Worm (Caenorhabditis elegans) whole organism, midembryonic: ENCODE data around the gene F56D5.9.

Source experiments
- T22C8.4 ChIP-seq: fragments of 200-800 bp; sonication (Bioruptor generic); IDR thresholded peaks from 2 replicates; pipeline ENCODE4 v1.3.6; 2022; ENCODE audit warnings: missing genetic modification characterization, missing compliant biosample characterization
- cog-1 ChIP-seq: sonication (generic microtip); optimal IDR thresholded peaks from 2 replicates; lab custom pipeline; 2016; ENCODE audit warnings: missing genetic modification characterization, missing compliant biosample characterization
- flt-1 ChIP-seq: fragments of 200-800 bp; sonication (Bioruptor generic); IDR thresholded peaks from 2 replicates; pipeline ENCODE4 v1.3.6; 2022; ENCODE audit warnings: missing genetic modification characterization, missing compliant biosample characterization
- klf-2 ChIP-seq: fragments of 200-800 bp; sonication (Bioruptor generic); conservative IDR thresholded peaks from 2 replicates; pipeline ENCODE4 v1.3.6; 2022; ENCODE audit warnings: missing genetic modification reagents, missing genetic modification characterization, missing compliant biosample characterization
- med-1 ChIP-seq: sonication (generic microtip); optimal IDR thresholded peaks from 2 replicates; lab custom pipeline; 2017; ENCODE audit warnings: missing genetic modification characterization, mild to moderate bottlenecking, missing compliant biosample characterization, antibody characterized with exemption, missing genetic modification reagents; ENCODE audit not compliant: insufficient read depth
- ref-1 ChIP-seq: fragments of 200-800 bp; sonication (Bioruptor generic); conservative IDR thresholded peaks from 2 replicates; pipeline ENCODE4 v1.3.6; 2022; ENCODE audit warnings: missing genetic modification reagents, missing genetic modification characterization, missing compliant biosample characterization
- tab-1 ChIP-seq: fragments of 200-800 bp; sonication (Bioruptor generic); IDR thresholded peaks from 2 replicates; pipeline ENCODE4 v1.3.6; 2022; ENCODE audit warnings: missing genetic modification characterization, missing compliant biosample characterization
- ztf-23 ChIP-seq: fragments of 200-800 bp; sonication (Bioruptor generic); IDR thresholded peaks from 2 replicates; pipeline ENCODE4 v1.3.6; 2022; ENCODE audit warnings: missing genetic modification reagents, missing genetic modification characterization, missing compliant biosample characterization
- ztf-29 ChIP-seq: fragments of 200-800 bp; sonication (Bioruptor generic); IDR thresholded peaks from 2 replicates; pipeline ENCODE4 v1.3.6; 2022; ENCODE audit warnings: missing genetic modification reagents, missing genetic modification characterization, missing compliant biosample characterization

Gene F56D5.9

DNA sequence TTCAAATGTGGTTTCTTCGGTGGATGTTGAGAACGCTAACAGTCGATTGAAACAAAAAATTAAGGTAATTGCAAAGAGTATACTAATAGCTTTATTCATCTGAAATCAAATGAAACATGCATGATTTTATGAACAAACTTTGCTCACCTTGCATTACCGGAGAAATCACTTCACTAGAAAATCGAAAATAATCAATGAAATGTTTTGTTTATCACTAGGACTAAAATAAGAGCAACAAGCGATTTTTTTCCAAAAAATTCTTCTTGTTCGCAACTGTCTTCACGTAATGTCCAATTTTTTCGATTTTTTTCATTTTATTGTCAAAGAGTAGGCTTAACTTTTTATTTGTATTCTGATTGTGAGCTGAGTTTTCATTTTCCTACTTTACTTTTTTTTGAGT lies at the start of gene F56D5.9:
F56D5.9 (minus strand) TSS at position 101 of the 400 bp plus-strand sequence.
- TF ChIP-seq ztf-29 (GFP tag; lab: Robert Waterston, UW) = no peak
- no peak for TF ChIP-seq ztf-23
- TF ChIP-seq med-1 = no peak
- no peak for TF ChIP-seq ref-1 (GFP tag; lab: Robert Waterston, UW)
- TF ChIP-seq tab-1 (GFP tag; lab: Robert Waterston, UW) = no peak
- TF ChIP-seq T22C8.4 (GFP tag; lab: Robert Waterston, UW) = no peak

DNA sequence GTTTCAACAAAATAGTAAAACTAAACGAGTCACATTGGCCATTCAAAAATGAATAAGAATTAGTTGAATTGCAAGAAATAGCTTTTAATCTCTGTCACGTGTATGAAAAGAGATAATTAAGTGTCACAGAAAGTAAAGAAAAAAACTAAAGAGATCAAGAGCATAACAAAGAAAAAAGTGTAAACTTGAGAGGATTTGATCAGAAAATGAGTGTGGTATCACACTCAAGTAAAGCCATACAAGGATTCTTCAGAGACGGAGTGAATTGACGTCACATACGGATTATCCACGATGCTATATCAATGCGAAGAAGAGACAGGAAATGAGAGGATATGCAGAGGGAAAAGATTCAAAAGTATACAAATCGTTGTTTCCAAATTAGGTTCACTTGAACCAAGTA lies 47.0 kb upstream of the F56D5.9 start:
- no peak for TF ChIP-seq ztf-23

DNA sequence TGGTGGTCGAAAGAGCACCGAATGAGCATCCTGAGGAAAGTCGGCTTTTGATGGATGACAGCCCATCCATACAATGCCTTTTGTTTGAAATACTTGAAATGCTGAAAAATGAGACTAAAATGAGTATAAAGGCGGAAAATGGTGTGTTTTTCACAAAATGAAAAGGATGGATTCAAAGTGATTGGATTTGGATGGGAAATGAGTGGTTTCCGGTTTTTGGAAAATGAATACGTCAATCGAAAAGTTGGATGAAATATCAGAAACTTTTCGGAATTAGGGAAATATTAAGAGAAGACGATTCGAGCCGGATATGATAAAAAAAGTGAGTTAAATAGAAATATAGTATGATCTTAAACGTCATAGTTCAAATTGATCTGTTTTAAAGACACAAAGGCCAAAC lies 45.1 kb upstream of the F56D5.9 start, which contains the start of gene F38E11.6:
F38E11.6 (minus strand) TSS at position 101 of the 400 bp plus-strand sequence.
- no peak for TF ChIP-seq ztf-29 (GFP tag; lab: Robert Waterston, UW)

DNA sequence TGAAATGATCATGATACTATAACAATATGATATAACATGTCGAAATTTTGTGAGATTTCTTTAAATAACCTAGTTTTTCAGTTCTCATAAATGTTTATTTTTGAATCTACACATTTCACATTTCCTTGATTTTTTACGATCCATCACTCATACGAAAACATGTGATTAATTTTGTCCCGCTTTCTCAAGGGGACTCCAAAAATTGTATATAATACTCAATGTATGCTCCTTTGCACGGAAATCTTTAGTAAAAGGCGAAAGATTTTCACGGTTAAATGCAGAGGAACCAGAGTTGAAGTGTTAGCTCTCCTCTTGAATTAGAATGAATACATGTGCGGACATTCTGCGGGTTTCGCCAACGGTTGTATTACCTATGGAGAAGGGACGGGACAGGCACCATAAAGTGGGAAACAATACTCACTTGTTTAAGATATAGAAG lies 42.1 kb upstream of the F56D5.9 start:
- TF ChIP-seq klf-2 (no peak), med-1 (no peak), T22C8.4 (GFP tag; lab: Robert Waterston, UW) (no peak), tab-1 (GFP tag; lab: Robert Waterston, UW) (no peak), flt-1 (GFP tag; lab: Robert Waterston, UW) (0 out of 2 replicates have a peak, but pooled peaks have one; percentile 15)

DNA sequence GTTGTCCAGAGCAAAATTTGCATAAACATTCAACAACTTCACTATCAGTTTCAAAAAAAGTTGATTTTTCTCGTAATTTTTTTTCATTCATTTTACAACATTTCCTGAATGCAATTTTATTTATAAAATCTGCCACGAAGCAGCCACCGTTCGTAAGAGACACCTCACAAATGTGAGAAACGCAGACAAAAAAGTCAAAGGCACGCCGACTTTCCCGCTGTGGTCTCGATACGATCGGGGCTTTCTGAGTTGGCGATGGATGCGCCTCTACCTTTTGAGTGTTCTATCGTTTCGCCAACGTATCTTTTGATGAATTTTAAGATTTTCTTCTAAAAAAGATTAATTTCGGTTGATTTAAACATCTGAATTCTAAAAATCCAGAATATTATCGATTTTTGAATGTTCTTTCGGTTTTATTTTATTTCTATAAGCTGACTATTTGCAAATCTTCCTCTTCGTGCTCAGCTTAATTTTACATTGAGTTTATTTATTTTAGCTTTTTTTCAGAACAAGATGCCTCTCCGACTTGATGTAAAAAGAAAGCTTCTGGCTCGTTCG lies 37.0 kb upstream of the F56D5.9 start, which contains the start of gene copb-2:
copb-2 (plus strand) TSS at position 508 of the 558 bp plus-strand sequence.
- TF ChIP-seq T22C8.4 (GFP tag; lab: Robert Waterston, UW) (no peak), ztf-29 (GFP tag; lab: Robert Waterston, UW) (no peak), tab-1 (GFP tag; lab: Robert Waterston, UW) (no peak), ref-1 (GFP tag; lab: Robert Waterston, UW) (no peak), ztf-23 (no peak), klf-2 (no peak), flt-1 (GFP tag; lab: Robert Waterston, UW) (no peak), cog-1 (no peak), med-1 (no peak)

DNA sequence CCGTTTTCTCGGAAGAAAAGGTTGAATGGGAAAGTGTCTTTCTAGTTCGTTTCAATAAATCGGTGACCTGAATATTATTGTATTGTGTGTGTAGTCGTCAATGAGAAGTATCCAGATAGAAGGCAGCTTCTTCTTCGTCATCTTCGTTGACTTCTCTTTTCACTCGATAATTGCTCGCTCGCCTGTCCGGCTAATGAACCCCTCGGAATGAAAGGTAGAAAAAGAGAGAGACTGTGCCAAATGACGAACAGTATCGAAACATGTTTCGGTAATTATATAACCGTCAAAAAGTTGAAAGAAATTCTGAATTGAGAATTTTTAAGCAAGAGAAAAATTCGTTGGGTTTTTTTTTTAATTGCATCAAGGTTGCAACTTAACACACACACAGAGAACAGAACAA lies 35.1 kb upstream of the F56D5.9 start, which contains the start of gene cutl-17:
cutl-17 (minus strand) TSS at position 101 of the 400 bp plus-strand sequence.
- TF ChIP-seq ref-1 (GFP tag; lab: Robert Waterston, UW) = no peak
- no peak for TF ChIP-seq med-1
- no peak for TF ChIP-seq flt-1 (GFP tag; lab: Robert Waterston, UW)
- TF ChIP-seq T22C8.4 (GFP tag; lab: Robert Waterston, UW) = no peak
- no peak for TF ChIP-seq tab-1 (GFP tag; lab: Robert Waterston, UW)
- no peak for TF ChIP-seq cog-1
- no peak for TF ChIP-seq ztf-29 (GFP tag; lab: Robert Waterston, UW)
- no peak for TF ChIP-seq ztf-23
- no peak for TF ChIP-seq klf-2

DNA sequence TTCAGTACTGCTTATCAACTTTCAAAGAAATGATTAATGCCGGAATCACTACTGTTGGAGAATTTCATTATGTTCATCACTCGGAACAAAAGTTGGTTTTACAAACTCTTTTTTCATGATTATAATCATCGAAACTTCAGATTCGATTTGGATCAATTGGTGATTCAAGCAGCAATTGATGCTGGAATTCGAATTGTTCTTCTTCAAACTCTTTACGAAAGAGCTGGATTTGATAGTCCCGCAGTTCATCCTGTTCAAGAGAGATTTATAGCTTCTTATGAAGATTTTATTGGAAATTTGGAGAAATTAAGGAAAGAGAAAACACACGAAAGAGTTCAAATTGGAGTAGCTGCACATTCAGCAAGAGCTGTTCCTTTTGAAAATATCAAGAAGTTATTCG lies 29.5 kb upstream of the F56D5.9 start:
- TF ChIP-seq klf-2 (no peak), ztf-23 (no peak), med-1 (no peak), cog-1 (no peak), flt-1 (GFP tag; lab: Robert Waterston, UW) (no peak), tab-1 (GFP tag; lab: Robert Waterston, UW) (no peak), T22C8.4 (GFP tag; lab: Robert Waterston, UW) (no peak), ztf-29 (GFP tag; lab: Robert Waterston, UW) (no peak), ref-1 (GFP tag; lab: Robert Waterston, UW) (no peak)

DNA sequence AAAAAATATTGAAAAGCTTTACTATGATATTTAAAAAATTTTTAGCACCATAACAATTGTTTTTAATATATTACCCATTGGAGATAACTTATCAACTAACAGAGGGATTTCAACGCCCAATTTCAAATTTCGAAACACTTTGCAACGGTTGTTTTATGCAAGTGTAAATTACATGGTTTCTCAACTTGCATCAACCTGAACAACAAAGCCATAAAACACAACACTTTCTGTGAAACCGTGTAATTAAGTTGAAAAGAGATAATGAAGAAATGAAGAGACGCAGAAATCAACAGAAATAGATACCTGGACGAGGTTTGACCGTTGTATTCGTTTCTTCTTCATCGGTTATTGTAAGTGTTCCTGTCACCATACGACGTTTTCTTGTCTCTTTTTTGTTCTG lies 28.1 kb upstream of the F56D5.9 start, which contains the start of gene cpin-1:
cpin-1 (plus strand) TSS at position 301 of the 400 bp plus-strand sequence.
- no peak for TF ChIP-seq klf-2

DNA sequence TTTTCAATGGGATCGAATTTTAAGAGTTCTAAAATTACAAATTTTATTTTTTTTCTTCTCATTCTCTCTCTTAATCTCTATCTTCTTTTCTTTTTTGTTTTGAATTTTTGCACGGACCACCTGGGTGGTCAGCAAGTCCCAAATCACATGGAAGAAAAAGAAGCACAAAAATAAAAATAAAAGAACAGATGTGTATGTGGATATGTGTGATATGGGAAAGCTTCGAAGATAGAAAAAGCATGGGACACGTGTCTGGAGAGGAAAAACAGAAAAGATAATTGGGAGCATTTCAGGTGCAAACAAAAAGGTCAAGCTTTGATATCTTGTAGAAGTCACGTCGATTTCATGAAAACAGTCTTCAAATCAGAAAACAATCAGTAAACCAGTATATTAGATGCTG lies 24.9 kb upstream of the F56D5.9 start, which contains the start of gene hsp-12.6:
hsp-12.6 (minus strand) TSS at position 20 of the 400 bp plus-strand sequence.
- no peak for TF ChIP-seq cog-1
- TF ChIP-seq klf-2 = no peak

DNA sequence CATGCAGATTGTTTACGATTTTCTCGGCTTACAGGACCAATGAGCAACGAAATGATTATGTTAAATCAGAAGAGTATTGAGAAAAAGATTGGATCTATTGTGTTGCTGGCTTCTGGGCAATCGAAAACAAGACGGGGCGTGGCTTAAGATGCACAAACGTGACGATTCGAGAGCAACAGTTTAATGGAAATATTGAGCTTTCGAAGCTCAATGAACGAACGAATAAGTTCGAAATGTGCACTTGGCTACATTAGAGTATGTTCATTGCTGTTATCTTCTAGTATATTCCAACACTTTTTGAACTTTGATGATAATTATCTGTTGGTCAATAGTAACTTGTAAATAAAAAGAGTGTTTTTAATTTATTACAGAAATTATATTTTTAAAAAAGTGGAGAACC lies 23.1 kb upstream of the F56D5.9 start, which contains the start of gene hsp-12.3:
hsp-12.3 (minus strand) TSS at position 101 of the 400 bp plus-strand sequence.
- TF ChIP-seq flt-1 (GFP tag; lab: Robert Waterston, UW) (no peak), ref-1 (GFP tag; lab: Robert Waterston, UW) (no peak), cog-1 (no peak), tab-1 (GFP tag; lab: Robert Waterston, UW) (no peak)

DNA sequence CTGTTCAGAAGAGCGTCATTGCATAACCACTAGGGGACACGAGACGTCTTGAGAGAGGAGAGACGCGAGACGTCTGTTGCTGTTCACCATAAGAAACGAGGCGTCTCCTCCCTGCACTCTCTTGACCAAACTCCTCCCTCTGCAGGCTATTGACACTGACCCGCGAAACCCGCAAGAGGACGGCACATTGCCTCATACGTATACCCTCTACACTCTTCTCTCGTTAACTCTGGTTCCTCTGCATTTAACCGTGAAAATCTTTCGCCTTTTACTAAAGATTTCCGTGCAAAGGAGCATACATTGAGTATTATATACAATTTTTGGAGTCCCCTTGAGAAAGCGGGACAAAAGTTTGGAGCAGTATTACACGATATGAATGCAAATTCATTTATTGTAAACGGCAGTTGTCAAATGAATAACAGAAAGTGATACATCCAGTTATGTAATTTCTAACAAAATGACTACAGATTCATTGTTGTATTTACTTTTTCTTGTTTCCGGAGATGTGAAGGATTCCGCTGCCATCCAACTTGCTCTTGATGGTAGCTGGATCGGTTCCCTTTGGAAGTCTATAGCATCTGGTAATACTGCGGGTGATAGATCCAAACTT lies 22.2 kb upstream of the F56D5.9 start:
- TF ChIP-seq ref-1 (GFP tag; lab: Robert Waterston, UW) (no peak), ztf-23 (0 out of 2 replicates have a peak, but pooled peaks have one; percentile 10), cog-1 (peak; percentile 76), flt-1 (GFP tag; lab: Robert Waterston, UW) (peak; percentile 78; the same call in 1 of the 2 replicates)
